Fruit fly (Drosophila melanogaster) whole organism, wandering third instar larva: ENCODE data around the gene CG13024.

Experiments used
- CG32264 ChIP-seq: fragments of 200-800 bp; sonication (Bioruptor generic); optimal IDR thresholded peaks from 2 replicates; lab custom pipeline; 2016; ENCODE audit warnings: missing biosample characterization, missing genetic modification characterization
- CG9705 ChIP-seq: fragments of 200-800 bp; sonication (Bioruptor generic); optimal IDR thresholded peaks from 2 replicates; lab custom pipeline; 2018; ENCODE audit warnings: missing biosample characterization, mild to moderate bottlenecking, missing genetic modification characterization
- HLH106 ChIP-seq: fragments of 200-800 bp; optimal IDR thresholded peaks from 3 replicates; lab custom pipeline; 2019; ENCODE audit warnings: missing biosample characterization, mild to moderate bottlenecking, missing genetic modification characterization, moderate library complexity
- N ChIP-seq: fragments of >200 bp; optimal IDR thresholded peaks from 2 replicates; lab custom pipeline; 2018; ENCODE audit warnings: missing biosample characterization, missing external identifiers, missing genetic modification characterization
- Rel ChIP-seq, 2 experiments: fragments of 200-800 bp; sonication (Bioruptor generic) in 1 of 2; optimal IDR thresholded peaks; 2 replicates in 1 of 2; 3 replicates in 1 of 2; lab custom pipeline; 2016 to 2019; ENCODE audit warnings: mild to moderate bottlenecking in 2 of 2, missing biosample characterization in 2 of 2, missing genetic modification characterization in 2 of 2, moderate library complexity in 1 of 2
- brk ChIP-seq: fragments of 200-800 bp; sonication (Bioruptor generic); optimal IDR thresholded peaks from 2 replicates; lab custom pipeline; 2016; ENCODE audit warnings: missing biosample characterization, mild to moderate bottlenecking, missing genetic modification characterization
- fru ChIP-seq: fragments of 200-800 bp; sonication (Bioruptor generic); optimal IDR thresholded peaks from 3 replicates; lab custom pipeline; 2016; ENCODE audit warnings: missing biosample characterization, mild to moderate bottlenecking, missing genetic modification characterization
- psq ChIP-seq: fragments of 200-800 bp; sonication (Bioruptor generic); optimal IDR thresholded peaks from 3 replicates; lab custom pipeline; 2017; ENCODE audit warnings: missing biosample characterization, mild to moderate bottlenecking, missing genetic modification characterization, moderate library complexity
- sage ChIP-seq: fragments of 200-800 bp; sonication (Bioruptor generic); optimal IDR thresholded peaks from 2 replicates; lab custom pipeline; 2016; ENCODE audit warnings: missing biosample characterization, mild to moderate bottlenecking, missing genetic modification characterization
- usp ChIP-seq: fragments of >200 bp; optimal IDR thresholded peaks from 2 replicates; lab custom pipeline; 2017; ENCODE audit warnings: missing biosample characterization, missing genetic modification characterization
- woc ChIP-seq: sonication (Bioruptor generic); optimal IDR thresholded peaks from 2 replicates; lab custom pipeline; 2016; ENCODE audit warnings: missing biosample characterization, mild to moderate bottlenecking, missing genetic modification characterization

dm6 chr3L:16807558-16807957 lies 21.3 kb downstream of the CG13024 start, which contains the start of gene CG9674:
- TF ChIP-seq woc (GFP tag; lab: Kevin White, UChicago) (no peak), N (GFP tag; lab: Kevin White, UChicago) (no peak), Rel (GFP tag; optimal IDR thresholded peaks at IDR 0.05; lab: Kevin White, UChicago) (no peak), Rel (tag; optimal IDR thresholded peaks at IDR 0.05; lab: Kevin White, UChicago) (no peak), usp (GFP tag; lab: Kevin White, UChicago) (no peak), brk (no peak), HLH106 (tag; lab: Kevin White, UChicago) (no peak), sage (no peak), CG9705 (GFP tag; lab: Kevin White, UChicago) (no peak), psq (no peak), fru (GFP tag; lab: Kevin White, UChicago) (no peak), CG32264 (GFP tag; lab: Kevin White, UChicago) (no peak)
